Fruit fly (Drosophila melanogaster) S2 (cell line): Measurements from ENCODE around the gene slp2.

Source experiments
- CG8478 ChIP-seq: fragments of >200 bp; optimal IDR thresholded peaks from 2 replicates; lab custom pipeline; 2018
- CTCF ChIP-seq, 2 experiments: fragments of >200 bp; optimal IDR thresholded peaks; 2 replicates each; lab custom pipeline; 2018

DNA sequence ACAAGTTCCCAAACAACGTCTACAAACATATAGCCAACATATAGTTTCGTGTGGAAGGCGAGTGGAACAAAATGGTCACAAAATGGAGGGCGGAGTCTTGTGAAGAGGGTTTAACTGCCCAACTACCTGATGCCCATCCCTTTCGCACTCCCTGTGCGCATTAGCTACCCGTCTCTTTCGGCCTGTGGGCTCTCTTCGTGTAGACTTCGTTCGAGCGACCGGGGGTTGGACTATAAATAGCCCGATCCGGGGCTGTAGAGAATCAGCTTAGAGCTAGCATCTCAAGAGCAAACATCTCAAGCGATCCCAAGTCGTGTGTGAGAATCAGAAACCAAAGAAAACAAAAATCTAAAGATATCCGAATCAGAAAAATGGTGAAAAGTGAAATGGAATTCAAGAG is 11.2 kb upstream of the slp2 start, which contains the start of gene slp1:
- TF ChIP-seq CTCF (optimal IDR thresholded peaks at IDR 0.05; lab: Kevin White, UChicago) = no peak
- no peak for TF ChIP-seq CG8478 (lab: Kevin White, UChicago)
